Worm (Caenorhabditis elegans): ENCODE measurements around the gene rsef-1.

DNA sequence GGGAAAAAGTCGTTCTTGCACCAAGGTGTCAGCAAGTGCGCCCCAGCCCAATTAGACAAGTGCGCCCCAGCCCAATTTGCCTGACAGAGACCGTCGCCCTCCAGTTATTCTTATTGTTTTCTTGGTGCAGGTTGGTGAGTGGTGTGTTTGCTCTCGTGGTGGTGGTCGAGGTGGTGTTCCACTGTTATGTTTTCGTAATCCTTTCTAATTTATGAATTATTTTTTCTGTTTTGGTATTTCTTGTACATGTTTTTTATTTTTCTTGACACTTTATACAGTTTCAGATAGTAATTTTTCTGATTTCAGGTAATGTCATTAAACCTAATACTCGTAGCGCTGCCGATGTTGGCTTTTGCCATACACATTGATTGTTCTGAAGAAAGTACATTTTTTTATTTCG lies 50.0 kb downstream of the rsef-1 start, which contains the start of gene Y48D7A.1:
- TF ChIP-seq F55B11.4 (tag; optimal IDR thresholded peaks at IDR 0.05; ENCODE audit: borderline replicate concordance, insufficient read depth) (no peak), ama-1 (optimal IDR thresholded peaks at IDR 0.05) (no peak), ama-1 (GFP tag; optimal IDR thresholded peaks at IDR 0.05) (no peak), mcd-1 (GFP tag; IDR thresholded peaks at IDR 0.05) (no peak), T07F8.4 (tag; optimal IDR thresholded peaks at IDR 0.05) (no peak), efl-1 (GFP tag; optimal IDR thresholded peaks at IDR 0.05) (no peak), F49E8.2 (tag; optimal IDR thresholded peaks at IDR 0.05; ENCODE audit: insufficient read depth) (no peak), ZK185.1 (tag; optimal IDR thresholded peaks at IDR 0.05; ENCODE audit: poor library complexity, severe bottlenecking) (no peak)

Measured in whole organism, young adult.